Fruit fly (Drosophila melanogaster) whole organism, prepupa: ENCODE data around the gene CG42464.

Experiments
- Blimp-1 ChIP-seq: fragments of 200-800 bp; sonication (Bioruptor generic); optimal IDR thresholded peaks from 3 replicates; lab custom pipeline; 2017; ENCODE audit warnings: missing biosample characterization, missing genetic modification characterization, mild to moderate bottlenecking, moderate library complexity, missing genetic modification reagents
- CG10669 ChIP-seq: fragments of 200-800 bp; sonication (Bioruptor generic); optimal IDR thresholded peaks from 3 replicates; lab custom pipeline; 2018; ENCODE audit warnings: missing biosample characterization, mild to moderate bottlenecking, missing genetic modification characterization, moderate library complexity
- CG11294 ChIP-seq: fragments of 200-800 bp; sonication (Bioruptor generic); IDR thresholded peaks from 2 replicates; pipeline ENCODE4 v1.3.6; 2022; ENCODE audit warnings: missing biosample characterization, missing genetic modification characterization
- CG11762 ChIP-seq: fragments of 200-800 bp; sonication (Bioruptor generic); optimal IDR thresholded peaks from 3 replicates; lab custom pipeline; 2016; ENCODE audit warnings: missing biosample characterization, missing genetic modification characterization; ENCODE audit not compliant: insufficient read depth
- CG1621 ChIP-seq: fragments of 200-800 bp; sonication (Bioruptor generic); optimal IDR thresholded peaks from 3 replicates; lab custom pipeline; 2018; ENCODE audit warnings: missing biosample characterization, mild to moderate bottlenecking, missing genetic modification characterization
- CG16779 ChIP-seq: fragments of 200-800 bp; sonication (Bioruptor generic); optimal IDR thresholded peaks from 3 replicates; lab custom pipeline; 2017; ENCODE audit warnings: missing biosample characterization, mild to moderate bottlenecking, missing genetic modification characterization
- CG3032 ChIP-seq: fragments of 200-800 bp; optimal IDR thresholded peaks from 2 replicates; lab custom pipeline; 2019; ENCODE audit warnings: missing biosample characterization, mild to moderate bottlenecking, missing genetic modification characterization, moderate library complexity
- CG31627 ChIP-seq: fragments of 200-800 bp; sonication (Bioruptor generic); optimal IDR thresholded peaks from 3 replicates; lab custom pipeline; 2016; ENCODE audit warnings: missing biosample characterization, missing genetic modification characterization
- CG32006 ChIP-seq: fragments of 200-800 bp; sonication (Bioruptor generic); optimal IDR thresholded peaks from 3 replicates; lab custom pipeline; 2017; ENCODE audit warnings: missing biosample characterization, mild to moderate bottlenecking, missing genetic modification characterization
- CG34406 ChIP-seq: fragments of 200-800 bp; sonication (Bioruptor generic); optimal IDR thresholded peaks from 3 replicates; lab custom pipeline; 2016; ENCODE audit warnings: missing biosample characterization, missing genetic modification characterization
- CG3919 ChIP-seq: fragments of 200-800 bp; sonication (Bioruptor generic); optimal IDR thresholded peaks from 3 replicates; lab custom pipeline; 2016; ENCODE audit warnings: missing biosample characterization, missing genetic modification characterization
- CG4318 ChIP-seq: fragments of 200-800 bp; sonication (Bioruptor generic); optimal IDR thresholded peaks from 3 replicates; lab custom pipeline; 2017; ENCODE audit warnings: missing biosample characterization, mild to moderate bottlenecking, missing genetic modification characterization
- CG6163 ChIP-seq: fragments of 200-800 bp; sonication (Bioruptor generic); IDR thresholded peaks from 3 replicates; pipeline ENCODE4 v1.3.6; 2022; ENCODE audit warnings: missing biosample characterization, missing genetic modification characterization
- CG6276 ChIP-seq: fragments of 200-800 bp; sonication (Bioruptor generic); optimal IDR thresholded peaks from 2 replicates; lab custom pipeline; 2017; ENCODE audit warnings: missing biosample characterization, mild to moderate bottlenecking, missing genetic modification characterization
- CG6792 ChIP-seq: fragments of 200-800 bp; sonication (Bioruptor generic); optimal IDR thresholded peaks from 3 replicates; lab custom pipeline; 2016; ENCODE audit warnings: missing biosample characterization, missing genetic modification characterization
- CG6854 ChIP-seq: fragments of 200-800 bp; sonication (Bioruptor generic); optimal IDR thresholded peaks from 2 replicates; lab custom pipeline; 2017; ENCODE audit warnings: missing biosample characterization, mild to moderate bottlenecking, missing genetic modification characterization
- CG7368 ChIP-seq: fragments of 200-800 bp; sonication (Bioruptor generic); optimal IDR thresholded peaks from 3 replicates; lab custom pipeline; 2016; ENCODE audit warnings: missing biosample characterization, missing genetic modification characterization
- CG8119 ChIP-seq: fragments of 200-800 bp; sonication (Bioruptor generic); IDR thresholded peaks from 3 replicates; pipeline ENCODE4 v1.3.6; 2022; ENCODE audit warnings: missing biosample characterization, missing genetic modification characterization
- CG8319 ChIP-seq: fragments of 200-800 bp; sonication (Bioruptor generic); optimal IDR thresholded peaks from 3 replicates; lab custom pipeline; 2016; ENCODE audit warnings: missing biosample characterization, missing genetic modification characterization
- CG8632 ChIP-seq: fragments of 200-800 bp; sonication (Bioruptor generic); optimal IDR thresholded peaks from 3 replicates; lab custom pipeline; 2016; ENCODE audit warnings: missing biosample characterization, missing genetic modification characterization
- CG9139 ChIP-seq: fragments of 200-800 bp; sonication (Bioruptor generic); optimal IDR thresholded peaks from 3 replicates; lab custom pipeline; 2017; ENCODE audit warnings: missing biosample characterization, mild to moderate bottlenecking, missing genetic modification characterization
- Eip75B ChIP-seq: fragments of 200-800 bp; sonication (Bioruptor generic); optimal IDR thresholded peaks from 3 replicates; lab custom pipeline; 2016; ENCODE audit warnings: missing biosample characterization, missing genetic modification characterization
- Eip78C ChIP-seq: fragments of 200-800 bp; sonication (Bioruptor generic); peaks from one replicate; lab custom pipeline; 2016; ENCODE audit warnings: missing biosample characterization, missing genetic modification characterization
- Eip93F ChIP-seq: fragments of 200-800 bp; sonication (Bioruptor generic); optimal IDR thresholded peaks from 2 replicates; lab custom pipeline; 2016; ENCODE audit warnings: missing biosample characterization, mild to moderate bottlenecking, missing genetic modification characterization
- Ets21C ChIP-seq: fragments of 200-800 bp; sonication (Bioruptor generic); optimal IDR thresholded peaks from 3 replicates; lab custom pipeline; 2016; ENCODE audit warnings: missing biosample characterization, missing genetic modification characterization
- Ets96B ChIP-seq: fragments of 200-800 bp; optimal IDR thresholded peaks from 2 replicates; lab custom pipeline; 2019; ENCODE audit warnings: missing biosample characterization, mild to moderate bottlenecking, missing genetic modification characterization, moderate library complexity
- Gug ChIP-seq: fragments of 200-800 bp; sonication (Bioruptor generic); IDR thresholded peaks from 2 replicates; pipeline ENCODE4 v1.3.6; 2022; ENCODE audit warnings: missing biosample characterization, missing genetic modification characterization
- Hr39 ChIP-seq: fragments of 200-800 bp; sonication (Bioruptor generic); optimal IDR thresholded peaks from 2 replicates; lab custom pipeline; 2016; ENCODE audit warnings: missing biosample characterization, missing genetic modification characterization
- Hr4 ChIP-seq: fragments of 200-800 bp; sonication (Bioruptor generic); optimal IDR thresholded peaks from 3 replicates; lab custom pipeline; 2016; ENCODE audit warnings: missing biosample characterization, missing genetic modification characterization
- Lpt ChIP-seq: fragments of 200-800 bp; sonication (Bioruptor generic); optimal IDR thresholded peaks from 3 replicates; lab custom pipeline; 2016; ENCODE audit warnings: missing biosample characterization, missing genetic modification characterization
- Met ChIP-seq: fragments of 200-800 bp; sonication (Bioruptor generic); optimal IDR thresholded peaks from 3 replicates; lab custom pipeline; 2016; ENCODE audit warnings: missing biosample characterization, missing genetic modification characterization
- OdsH ChIP-seq: fragments of 200-800 bp; sonication (Bioruptor generic); optimal IDR thresholded peaks from 3 replicates; lab custom pipeline; 2016; ENCODE audit warnings: missing biosample characterization, missing genetic modification characterization
- Smox ChIP-seq: fragments of 200-800 bp; sonication (Bioruptor generic); optimal IDR thresholded peaks from 3 replicates; lab custom pipeline; 2016; ENCODE audit warnings: missing biosample characterization, missing genetic modification characterization
- Sox102F ChIP-seq: fragments of 200-800 bp; sonication (Bioruptor generic); optimal IDR thresholded peaks from 2 replicates; lab custom pipeline; 2016; ENCODE audit warnings: missing biosample characterization, mild to moderate bottlenecking, missing genetic modification characterization
- Sox15 ChIP-seq: fragments of 200-800 bp; sonication (Bioruptor generic); optimal IDR thresholded peaks from 3 replicates; lab custom pipeline; 2016; ENCODE audit warnings: missing biosample characterization, missing genetic modification characterization
- acj6 ChIP-seq: fragments of 200-800 bp; sonication (Bioruptor generic); optimal IDR thresholded peaks from 3 replicates; lab custom pipeline; 2016; ENCODE audit warnings: missing biosample characterization, missing genetic modification characterization
- cyc ChIP-seq: fragments of 200-800 bp; sonication (Bioruptor generic); optimal IDR thresholded peaks from 3 replicates; lab custom pipeline; 2016; ENCODE audit warnings: missing biosample characterization, missing genetic modification characterization
- dac ChIP-seq: fragments of 200-800 bp; sonication (Bioruptor generic); optimal IDR thresholded peaks from 2 replicates; lab custom pipeline; 2017; ENCODE audit warnings: missing biosample characterization, mild to moderate bottlenecking, missing genetic modification characterization
- dsx ChIP-seq: fragments of 200-800 bp; optimal IDR thresholded peaks from 3 replicates; lab custom pipeline; 2019; ENCODE audit warnings: missing biosample characterization, mild to moderate bottlenecking, missing genetic modification characterization, moderate library complexity; ENCODE audit not compliant: poor library complexity, severe bottlenecking
- eg ChIP-seq: fragments of 200-800 bp; sonication (Bioruptor generic); IDR thresholded peaks from 3 replicates; pipeline ENCODE4 v1.3.6; 2022; ENCODE audit warnings: missing biosample characterization, missing genetic modification characterization
- esn ChIP-seq: fragments of 200-800 bp; sonication (Bioruptor generic); optimal IDR thresholded peaks from 2 replicates; lab custom pipeline; 2016; ENCODE audit warnings: missing biosample characterization, mild to moderate bottlenecking, missing genetic modification characterization, moderate library complexity
- fd59A ChIP-seq: fragments of 200-800 bp; sonication (Bioruptor generic); optimal IDR thresholded peaks from 2 replicates; lab custom pipeline; 2017; ENCODE audit warnings: missing biosample characterization, mild to moderate bottlenecking, missing genetic modification characterization, missing genetic modification reagents
- fd85E ChIP-seq: fragments of 200-800 bp; sonication (Bioruptor generic); optimal IDR thresholded peaks from 3 replicates; lab custom pipeline; 2016; ENCODE audit warnings: missing biosample characterization, missing genetic modification characterization
- fkh ChIP-seq: fragments of 200-800 bp; sonication (Bioruptor generic); optimal IDR thresholded peaks from 3 replicates; lab custom pipeline; 2017; ENCODE audit warnings: missing biosample characterization, mild to moderate bottlenecking, missing genetic modification characterization, moderate library complexity
- lz ChIP-seq: fragments of 200-800 bp; sonication (Bioruptor generic); optimal IDR thresholded peaks from 3 replicates; lab custom pipeline; 2016; ENCODE audit warnings: missing biosample characterization, missing genetic modification characterization
- net ChIP-seq: fragments of 200-800 bp; sonication (Bioruptor generic); optimal IDR thresholded peaks from 3 replicates; lab custom pipeline; 2016; ENCODE audit warnings: missing biosample characterization, missing genetic modification characterization
- pdm3 ChIP-seq: fragments of 200-800 bp; sonication (Bioruptor generic); optimal IDR thresholded peaks from 3 replicates; lab custom pipeline; 2016; ENCODE audit warnings: missing biosample characterization, missing genetic modification characterization
- salr ChIP-seq, 2 experiments: fragments of 200-800 bp; sonication (Bioruptor generic); optimal IDR thresholded peaks; 3 replicates each; lab custom pipeline; 2016 to 2018; ENCODE audit warnings: missing biosample characterization in 2 of 2, missing genetic modification characterization in 2 of 2, mild to moderate bottlenecking in 1 of 2
- spab ChIP-seq: fragments of 200-800 bp; sonication (Bioruptor generic); optimal IDR thresholded peaks from 2 replicates; lab custom pipeline; 2017; ENCODE audit warnings: missing biosample characterization, mild to moderate bottlenecking, missing genetic modification characterization, missing genetic modification reagents
- ss ChIP-seq, 2 experiments: fragments of 200-800 bp; sonication (Bioruptor generic); optimal IDR thresholded peaks; 2 replicates in 1 of 2; 3 replicates in 1 of 2; lab custom pipeline; 2017 to 2018; ENCODE audit warnings: mild to moderate bottlenecking in 2 of 2, missing biosample characterization in 2 of 2, missing genetic modification characterization in 2 of 2, moderate library complexity in 1 of 2
- svp ChIP-seq: fragments of 200-800 bp; sonication (Bioruptor generic); peaks from one replicate; lab custom pipeline; 2016; ENCODE audit warnings: missing biosample characterization, missing genetic modification characterization
- topi ChIP-seq: fragments of 200-800 bp; sonication (Bioruptor generic); optimal IDR thresholded peaks from 3 replicates; lab custom pipeline; 2016; ENCODE audit warnings: missing biosample characterization, missing genetic modification characterization
- vri ChIP-seq: fragments of 200-800 bp; sonication (Bioruptor generic); optimal IDR thresholded peaks from 3 replicates; lab custom pipeline; 2016; ENCODE audit warnings: missing biosample characterization, mild to moderate bottlenecking, missing genetic modification characterization

CG42464 gene

DNA sequence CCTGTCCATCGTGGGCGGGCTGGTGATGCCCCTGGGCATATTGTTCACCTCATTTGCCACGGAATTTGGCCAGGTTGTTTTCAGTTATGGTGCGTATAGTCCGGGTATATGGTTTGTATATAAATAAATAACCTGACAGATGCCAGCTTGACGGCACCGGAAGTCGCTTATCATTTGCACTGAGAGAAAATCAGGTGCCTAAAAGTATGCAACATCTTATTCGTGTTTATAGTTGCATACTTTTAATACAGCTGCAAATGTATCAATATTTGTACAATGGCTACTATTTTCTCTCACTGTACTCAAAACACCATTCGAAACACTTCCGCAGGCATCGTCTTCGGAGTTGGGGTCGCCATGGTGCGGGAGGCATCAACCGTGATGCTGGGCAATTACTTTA lies 49.4 kb downstream of the CG42464 start:
- TF ChIP-seq CG9139 = peak; percentile 25
- no peak for TF ChIP-seq Hr39 (GFP tag; lab: Kevin White, UChicago)
- TF ChIP-seq Sox15 (GFP tag; lab: Kevin White, UChicago) = no peak
- no peak for TF ChIP-seq Eip93F (GFP tag; lab: Kevin White, UChicago)
- TF ChIP-seq Sox102F (GFP tag; lab: Kevin White, UChicago) = no peak
- peak; percentile 11 for TF ChIP-seq CG34406 (GFP tag; lab: Kevin White, UChicago)
- TF ChIP-seq Eip75B (GFP tag; lab: Kevin White, UChicago) = no peak
- TF ChIP-seq Lpt (GFP tag; lab: Kevin White, UChicago) = no peak
- TF ChIP-seq fd85E = no peak
- no peak for TF ChIP-seq vri
- no peak for TF ChIP-seq Met (GFP tag; lab: Kevin White, UChicago)
- no peak for TF ChIP-seq Ets21C (GFP tag; lab: Kevin White, UChicago)
- TF ChIP-seq OdsH (GFP tag; lab: Kevin White, UChicago) = peak; percentile 5
- TF ChIP-seq spab = no peak
- TF ChIP-seq acj6 (GFP tag; lab: Kevin White, UChicago) = peak; percentile 6
- TF ChIP-seq CG4318 (GFP tag; lab: Kevin White, UChicago) = no peak
- TF ChIP-seq svp (GFP tag; lab: Kevin White, UChicago) = peak; percentile 32
- TF ChIP-seq topi (GFP tag; lab: Kevin White, UChicago) = peak; percentile 0
- no peak for TF ChIP-seq CG11762
- TF ChIP-seq cyc (GFP tag; lab: Kevin White, UChicago) = no peak
- no peak for TF ChIP-seq CG16779 (tag; lab: Kevin White, UChicago)
- no peak for TF ChIP-seq CG31627
- TF ChIP-seq CG3919 (GFP tag; lab: Kevin White, UChicago) = peak; percentile 33
- TF ChIP-seq Blimp-1 (GFP tag; lab: Kevin White, UChicago) = no peak
- no peak for TF ChIP-seq esn (GFP tag; lab: Kevin White, UChicago)
- no peak for TF ChIP-seq CG6854 (GFP tag; lab: Kevin White, UChicago)
- TF ChIP-seq CG6163 (GFP tag; lab: Robert Waterston, UW) = 0 out of 3 replicates have a peak, but pooled peaks have one; percentile 50
- TF ChIP-seq pdm3 (GFP tag; lab: Kevin White, UChicago) = no peak
- no peak for TF ChIP-seq CG1621
- TF ChIP-seq CG6792 = no peak
- no peak for TF ChIP-seq CG7368 (GFP tag; lab: Kevin White, UChicago)
- TF ChIP-seq fkh = no peak
- TF ChIP-seq CG8319 (GFP tag; lab: Kevin White, UChicago) = no peak
- TF ChIP-seq lz (GFP tag; lab: Kevin White, UChicago) = no peak
- TF ChIP-seq CG3032 (tag; lab: Kevin White, UChicago) = no peak
- TF ChIP-seq dac = no peak
- TF ChIP-seq CG6276 (GFP tag; lab: Kevin White, UChicago) = no peak
- no peak for TF ChIP-seq CG10669 (GFP tag; lab: Kevin White, UChicago)
- no peak for TF ChIP-seq Smox (GFP tag; lab: Kevin White, UChicago)
- no peak for TF ChIP-seq Gug (GFP tag; lab: Robert Waterston, UW)
- no peak for TF ChIP-seq CG11294 (GFP tag; lab: Robert Waterston, UW)
- TF ChIP-seq salr (GFP tag; optimal IDR thresholded peaks at IDR 0.05; lab: Kevin White, UChicago) = no peak
- no peak for TF ChIP-seq ss (GFP tag; optimal IDR thresholded peaks at IDR 0.05; lab: Kevin White, UChicago)
- TF ChIP-seq Ets96B (tag; lab: Kevin White, UChicago) = no peak
- TF ChIP-seq net (GFP tag; lab: Kevin White, UChicago) = peak; percentile 28
- TF ChIP-seq fd59A (GFP tag; lab: Kevin White, UChicago) = no peak
- no peak for TF ChIP-seq Eip78C (GFP tag; lab: Kevin White, UChicago)
- TF ChIP-seq dsx (GFP tag; lab: Kevin White, UChicago) = no peak
- TF ChIP-seq Hr4 = no peak
- TF ChIP-seq eg (GFP tag; lab: Robert Waterston, UW) = 0 out of 3 replicates have a peak, but pooled peaks have one; percentile 14
- TF ChIP-seq CG8632 (GFP tag; lab: Kevin White, UChicago) = no peak
- TF ChIP-seq CG8119 (GFP tag; lab: Robert Waterston, UW) = no peak
- TF ChIP-seq CG32006 (GFP tag; lab: Kevin White, UChicago) = no peak
